Worm (Caenorhabditis elegans): ENCODE results near the gene Y105C5A.1.
"Not testable (repeated sequence)": the region's sequence is repeated elsewhere in the genome, so short reads cannot be mapped to it uniquely, and the experiment has no call there.

DNA sequence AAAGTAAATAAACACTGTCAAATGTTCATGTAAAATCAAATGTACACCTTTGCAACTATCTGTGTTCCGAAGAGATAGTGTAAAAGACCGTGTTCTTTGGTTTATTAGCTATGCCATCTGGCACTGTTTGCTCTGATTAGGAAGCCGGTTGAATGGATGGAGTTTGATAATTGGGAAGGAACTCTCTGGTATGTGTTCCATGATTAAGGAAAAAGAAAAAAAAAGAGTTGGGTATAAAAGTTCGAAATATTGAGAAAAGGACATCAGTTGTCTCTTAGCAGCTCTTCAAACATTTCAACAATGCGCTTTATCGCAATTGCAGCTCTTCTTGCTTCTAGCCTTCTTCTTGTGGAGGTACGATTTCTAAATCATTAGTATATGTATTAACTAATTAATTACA, 26.2 kb upstream of the Y105C5A.1 start, which contains the start of gene abu-5:
- not testable (repeated sequence) for TF ChIP-seq pha-4 (tag; optimal IDR thresholded peaks at IDR 0.05); cnd-1 (tag; optimal IDR thresholded peaks at IDR 0.05); lsy-2 (tag; optimal IDR thresholded peaks at IDR 0.05); unc-62 (GFP tag; optimal IDR thresholded peaks at IDR 0.05); unc-120 (tag; optimal IDR thresholded peaks at IDR 0.05; ENCODE audit: poor library complexity, severe bottlenecking); M03D4.4 (tag; optimal IDR thresholded peaks at IDR 0.05); ces-1 (GFP tag; optimal IDR thresholded peaks at IDR 0.05); elt-3 (tag; optimal IDR thresholded peaks at IDR 0.05); snpc-4 (tag; optimal IDR thresholded peaks at IDR 0.05)
